Fruit fly (Drosophila melanogaster) whole organism, prepupa: Measurements from ENCODE around the gene CG5274.

Experiments
- Blimp-1 ChIP-seq: fragments of 200-800 bp; sonication (Bioruptor generic); optimal IDR thresholded peaks from 3 replicates; lab custom pipeline; 2017; ENCODE audit warnings: missing biosample characterization, missing genetic modification characterization, mild to moderate bottlenecking, moderate library complexity, missing genetic modification reagents
- CG10631 ChIP-seq: fragments of 200-800 bp; sonication (Bioruptor generic); optimal IDR thresholded peaks from 2 replicates; lab custom pipeline; 2016; ENCODE audit warnings: missing biosample characterization, missing genetic modification characterization
- CG10669 ChIP-seq: fragments of 200-800 bp; sonication (Bioruptor generic); optimal IDR thresholded peaks from 3 replicates; lab custom pipeline; 2018; ENCODE audit warnings: missing biosample characterization, mild to moderate bottlenecking, missing genetic modification characterization, moderate library complexity
- CG11294 ChIP-seq: fragments of 200-800 bp; sonication (Bioruptor generic); IDR thresholded peaks from 2 replicates; pipeline ENCODE4 v1.3.6; 2022; ENCODE audit warnings: missing biosample characterization, missing genetic modification characterization
- CG15336 ChIP-seq: fragments of 200-800 bp; sonication (Bioruptor generic); IDR thresholded peaks from 2 replicates; pipeline ENCODE4 v1.3.6; 2022; ENCODE audit warnings: missing biosample characterization, missing genetic modification characterization
- CG1621 ChIP-seq: fragments of 200-800 bp; sonication (Bioruptor generic); optimal IDR thresholded peaks from 3 replicates; lab custom pipeline; 2018; ENCODE audit warnings: missing biosample characterization, mild to moderate bottlenecking, missing genetic modification characterization
- CG3032 ChIP-seq: fragments of 200-800 bp; optimal IDR thresholded peaks from 2 replicates; lab custom pipeline; 2019; ENCODE audit warnings: missing biosample characterization, mild to moderate bottlenecking, missing genetic modification characterization, moderate library complexity
- CG31627 ChIP-seq: fragments of 200-800 bp; sonication (Bioruptor generic); optimal IDR thresholded peaks from 3 replicates; lab custom pipeline; 2016; ENCODE audit warnings: missing biosample characterization, missing genetic modification characterization
- CG34406 ChIP-seq: fragments of 200-800 bp; sonication (Bioruptor generic); optimal IDR thresholded peaks from 3 replicates; lab custom pipeline; 2016; ENCODE audit warnings: missing biosample characterization, missing genetic modification characterization
- CG4318 ChIP-seq: fragments of 200-800 bp; sonication (Bioruptor generic); optimal IDR thresholded peaks from 3 replicates; lab custom pipeline; 2017; ENCODE audit warnings: missing biosample characterization, mild to moderate bottlenecking, missing genetic modification characterization
- CG6163 ChIP-seq: fragments of 200-800 bp; sonication (Bioruptor generic); IDR thresholded peaks from 3 replicates; pipeline ENCODE4 v1.3.6; 2022; ENCODE audit warnings: missing biosample characterization, missing genetic modification characterization
- CG6276 ChIP-seq: fragments of 200-800 bp; sonication (Bioruptor generic); optimal IDR thresholded peaks from 2 replicates; lab custom pipeline; 2017; ENCODE audit warnings: missing biosample characterization, mild to moderate bottlenecking, missing genetic modification characterization
- CG6808 ChIP-seq: fragments of 200-800 bp; sonication (Bioruptor generic); optimal IDR thresholded peaks from 3 replicates; lab custom pipeline; 2017; ENCODE audit warnings: missing biosample characterization, missing genetic modification characterization, mild to moderate bottlenecking, moderate library complexity, missing genetic modification reagents
- CG6854 ChIP-seq: fragments of 200-800 bp; sonication (Bioruptor generic); optimal IDR thresholded peaks from 2 replicates; lab custom pipeline; 2017; ENCODE audit warnings: missing biosample characterization, mild to moderate bottlenecking, missing genetic modification characterization
- CG7368 ChIP-seq: fragments of 200-800 bp; sonication (Bioruptor generic); optimal IDR thresholded peaks from 3 replicates; lab custom pipeline; 2016; ENCODE audit warnings: missing biosample characterization, missing genetic modification characterization
- CG8119 ChIP-seq: fragments of 200-800 bp; sonication (Bioruptor generic); IDR thresholded peaks from 3 replicates; pipeline ENCODE4 v1.3.6; 2022; ENCODE audit warnings: missing biosample characterization, missing genetic modification characterization
- CG8319 ChIP-seq: fragments of 200-800 bp; sonication (Bioruptor generic); optimal IDR thresholded peaks from 3 replicates; lab custom pipeline; 2016; ENCODE audit warnings: missing biosample characterization, missing genetic modification characterization
- Eip75B ChIP-seq: fragments of 200-800 bp; sonication (Bioruptor generic); optimal IDR thresholded peaks from 3 replicates; lab custom pipeline; 2016; ENCODE audit warnings: missing biosample characterization, missing genetic modification characterization
- Eip78C ChIP-seq: fragments of 200-800 bp; sonication (Bioruptor generic); peaks from one replicate; lab custom pipeline; 2016; ENCODE audit warnings: missing biosample characterization, missing genetic modification characterization
- Gug ChIP-seq: fragments of 200-800 bp; sonication (Bioruptor generic); IDR thresholded peaks from 2 replicates; pipeline ENCODE4 v1.3.6; 2022; ENCODE audit warnings: missing biosample characterization, missing genetic modification characterization
- Hr38 ChIP-seq: sonication (Bioruptor generic); optimal IDR thresholded peaks from 2 replicates; lab custom pipeline; 2016; ENCODE audit warnings: missing biosample characterization, missing genetic modification characterization
- Lpt ChIP-seq: fragments of 200-800 bp; sonication (Bioruptor generic); optimal IDR thresholded peaks from 3 replicates; lab custom pipeline; 2016; ENCODE audit warnings: missing biosample characterization, missing genetic modification characterization
- OdsH ChIP-seq: fragments of 200-800 bp; sonication (Bioruptor generic); optimal IDR thresholded peaks from 3 replicates; lab custom pipeline; 2016; ENCODE audit warnings: missing biosample characterization, missing genetic modification characterization
- Smox ChIP-seq: fragments of 200-800 bp; sonication (Bioruptor generic); optimal IDR thresholded peaks from 3 replicates; lab custom pipeline; 2016; ENCODE audit warnings: missing biosample characterization, missing genetic modification characterization
- Sox102F ChIP-seq: fragments of 200-800 bp; sonication (Bioruptor generic); optimal IDR thresholded peaks from 2 replicates; lab custom pipeline; 2016; ENCODE audit warnings: missing biosample characterization, mild to moderate bottlenecking, missing genetic modification characterization
- Sox14 ChIP-seq: fragments of 200-800 bp; sonication (Bioruptor generic); optimal IDR thresholded peaks from 3 replicates; lab custom pipeline; 2016; ENCODE audit warnings: missing biosample characterization, missing genetic modification characterization
- Sox15 ChIP-seq: fragments of 200-800 bp; sonication (Bioruptor generic); optimal IDR thresholded peaks from 3 replicates; lab custom pipeline; 2016; ENCODE audit warnings: missing biosample characterization, missing genetic modification characterization
- achi ChIP-seq: fragments of 200-800 bp; sonication (Bioruptor generic); optimal IDR thresholded peaks from 3 replicates; lab custom pipeline; 2016; ENCODE audit warnings: missing biosample characterization, missing genetic modification characterization
- acj6 ChIP-seq: fragments of 200-800 bp; sonication (Bioruptor generic); optimal IDR thresholded peaks from 3 replicates; lab custom pipeline; 2016; ENCODE audit warnings: missing biosample characterization, missing genetic modification characterization
- cyc ChIP-seq: fragments of 200-800 bp; sonication (Bioruptor generic); optimal IDR thresholded peaks from 3 replicates; lab custom pipeline; 2016; ENCODE audit warnings: missing biosample characterization, missing genetic modification characterization
- dac ChIP-seq: fragments of 200-800 bp; sonication (Bioruptor generic); optimal IDR thresholded peaks from 2 replicates; lab custom pipeline; 2017; ENCODE audit warnings: missing biosample characterization, mild to moderate bottlenecking, missing genetic modification characterization
- dsx ChIP-seq: fragments of 200-800 bp; optimal IDR thresholded peaks from 3 replicates; lab custom pipeline; 2019; ENCODE audit warnings: missing biosample characterization, mild to moderate bottlenecking, missing genetic modification characterization, moderate library complexity; ENCODE audit not compliant: poor library complexity, severe bottlenecking
- eg ChIP-seq: fragments of 200-800 bp; sonication (Bioruptor generic); IDR thresholded peaks from 3 replicates; pipeline ENCODE4 v1.3.6; 2022; ENCODE audit warnings: missing biosample characterization, missing genetic modification characterization
- esn ChIP-seq: fragments of 200-800 bp; sonication (Bioruptor generic); optimal IDR thresholded peaks from 2 replicates; lab custom pipeline; 2016; ENCODE audit warnings: missing biosample characterization, mild to moderate bottlenecking, missing genetic modification characterization, moderate library complexity
- fd59A ChIP-seq: fragments of 200-800 bp; sonication (Bioruptor generic); optimal IDR thresholded peaks from 2 replicates; lab custom pipeline; 2017; ENCODE audit warnings: missing biosample characterization, mild to moderate bottlenecking, missing genetic modification characterization, missing genetic modification reagents
- fd85E ChIP-seq: fragments of 200-800 bp; sonication (Bioruptor generic); optimal IDR thresholded peaks from 3 replicates; lab custom pipeline; 2016; ENCODE audit warnings: missing biosample characterization, missing genetic modification characterization
- fkh ChIP-seq: fragments of 200-800 bp; sonication (Bioruptor generic); optimal IDR thresholded peaks from 3 replicates; lab custom pipeline; 2017; ENCODE audit warnings: missing biosample characterization, mild to moderate bottlenecking, missing genetic modification characterization, moderate library complexity
- lz ChIP-seq: fragments of 200-800 bp; sonication (Bioruptor generic); optimal IDR thresholded peaks from 3 replicates; lab custom pipeline; 2016; ENCODE audit warnings: missing biosample characterization, missing genetic modification characterization
- net ChIP-seq: fragments of 200-800 bp; sonication (Bioruptor generic); optimal IDR thresholded peaks from 3 replicates; lab custom pipeline; 2016; ENCODE audit warnings: missing biosample characterization, missing genetic modification characterization
- salr ChIP-seq, 2 experiments: fragments of 200-800 bp; sonication (Bioruptor generic); optimal IDR thresholded peaks; 3 replicates each; lab custom pipeline; 2016 to 2018; ENCODE audit warnings: missing biosample characterization in 2 of 2, missing genetic modification characterization in 2 of 2, mild to moderate bottlenecking in 1 of 2
- ss ChIP-seq, 2 experiments: fragments of 200-800 bp; sonication (Bioruptor generic); optimal IDR thresholded peaks; 2 replicates in 1 of 2; 3 replicates in 1 of 2; lab custom pipeline; 2017 to 2018; ENCODE audit warnings: mild to moderate bottlenecking in 2 of 2, missing biosample characterization in 2 of 2, missing genetic modification characterization in 2 of 2, moderate library complexity in 1 of 2
- svp ChIP-seq: fragments of 200-800 bp; sonication (Bioruptor generic); peaks from one replicate; lab custom pipeline; 2016; ENCODE audit warnings: missing biosample characterization, missing genetic modification characterization
- topi ChIP-seq: fragments of 200-800 bp; sonication (Bioruptor generic); optimal IDR thresholded peaks from 3 replicates; lab custom pipeline; 2016; ENCODE audit warnings: missing biosample characterization, missing genetic modification characterization
- vri ChIP-seq: fragments of 200-800 bp; sonication (Bioruptor generic); optimal IDR thresholded peaks from 3 replicates; lab custom pipeline; 2016; ENCODE audit warnings: missing biosample characterization, mild to moderate bottlenecking, missing genetic modification characterization

CG5274 gene

dm6 chr3L:20385969-20386370, 41.5 kb downstream of the CG5274 start:
- TF ChIP-seq fkh (peak; percentile 57), svp (peak; percentile 98), CG31627 (no peak), acj6 (no peak), cyc (GFP tag; lab: Kevin White, UChicago) (no peak), Gug (no peak), CG1621 (tag; lab: Kevin White, UChicago) (peak; percentile 4), vri (no peak), CG3032 (tag; lab: Kevin White, UChicago) (no peak), eg (no peak), CG11294 (GFP tag; lab: Robert Waterston, UW) (no peak), Lpt (GFP tag; lab: Kevin White, UChicago) (no peak), CG6276 (GFP tag; lab: Kevin White, UChicago) (peak; percentile 50), lz (no peak), topi (GFP tag; lab: Kevin White, UChicago) (no peak), CG34406 (GFP tag; lab: Kevin White, UChicago) (no peak), dsx (GFP tag; lab: Kevin White, UChicago) (no peak), CG15336 (GFP tag; lab: Robert Waterston, UW) (peak; percentile 18; the same call in 1 of the 2 replicates), dac (GFP tag; lab: Kevin White, UChicago) (no peak), Smox (GFP tag; lab: Kevin White, UChicago) (no peak)
- TF ChIP-seq, all 60 proteins: peak for 5

- TF ChIP-seq Smox (GFP tag; lab: Kevin White, UChicago) (no peak), vri (peak; percentile 69), Eip78C (GFP tag; lab: Kevin White, UChicago) (peak; percentile 17), CG6808 (GFP tag; lab: Kevin White, UChicago) (peak; percentile 17), fkh (peak; percentile 46)
Measured at dm6 chr3L:20385408-20385807, 42.1 kb downstream of the CG5274 start.

- TF ChIP-seq Eip78C (GFP tag; lab: Kevin White, UChicago) (peak; percentile 52), eg (no peak)
Measured at dm6 chr3L:20385006-20385405, 42.5 kb downstream of the CG5274 start.

- TF ChIP-seq CG8119 (peak; percentile 71; the same call in 2 of the 3 replicates), CG7368 (GFP tag; lab: Kevin White, UChicago) (peak; percentile 61), CG15336 (GFP tag; lab: Robert Waterston, UW) (peak; percentile 52; the same call in 1 of the 2 replicates), CG6276 (GFP tag; lab: Kevin White, UChicago) (no peak), eg (peak; percentile 69), Sox102F (GFP tag; lab: Kevin White, UChicago) (peak; percentile 72), fkh (peak; percentile 86), svp (peak; percentile 87), Hr38 (GFP tag; lab: Kevin White, UChicago) (no peak), fd85E (GFP tag; lab: Kevin White, UChicago) (peak; percentile 23), ss (GFP tag; optimal IDR thresholded peaks at IDR 0.05; lab: Kevin White, UChicago) (peak in 1 of 2 experiments; percentile 54), salr (GFP tag; optimal IDR thresholded peaks at IDR 0.05; lab: Kevin White, UChicago) (peak in 1 of 2 experiments; percentile 76), esn (GFP tag; lab: Kevin White, UChicago) (peak; percentile 87), Gug (0 out of 2 replicates have a peak, but pooled peaks have one; percentile 43), Eip75B (GFP tag; lab: Kevin White, UChicago) (peak; percentile 73), Blimp-1 (peak; percentile 43), net (GFP tag; lab: Kevin White, UChicago) (peak; percentile 59), fd59A (GFP tag; lab: Kevin White, UChicago) (peak; percentile 30), CG10631 (GFP tag; lab: Kevin White, UChicago) (peak; percentile 80), OdsH (peak; percentile 75), CG4318 (GFP tag; lab: Kevin White, UChicago) (peak; percentile 32), achi (GFP tag; lab: Kevin White, UChicago) (peak; percentile 77), Sox15 (GFP tag; lab: Kevin White, UChicago) (peak; percentile 28), CG8319 (GFP tag; lab: Kevin White, UChicago) (peak; percentile 59), CG10669 (GFP tag; lab: Kevin White, UChicago) (peak; percentile 61), CG6854 (no peak), Sox14 (GFP tag; lab: Kevin White, UChicago) (peak; percentile 79), CG6163 (GFP tag; lab: Robert Waterston, UW) (peak; percentile 68), cyc (GFP tag; lab: Kevin White, UChicago) (peak; percentile 69)
Measured at dm6 chr3L:20384086-20384810, 43.2 kb downstream of the CG5274 start, which contains the start of the genes CG5498 and fbl. TSS of gene CG5498 (minus strand) at chr3L:20384109. TSS of gene fbl (plus strand) at chr3L:20384429.
